Worm (Caenorhabditis elegans) whole organism, dauer: ENCODE results near the gene F46C5.7.

Experiments used
- unc-62 ChIP-seq: sonication (generic microtip); optimal IDR thresholded peaks from 2 replicates; lab custom pipeline; 2017; ENCODE audit warnings: missing biosample characterization, missing genetic modification reagents, missing genetic modification characterization

F46C5.7 gene

DNA sequence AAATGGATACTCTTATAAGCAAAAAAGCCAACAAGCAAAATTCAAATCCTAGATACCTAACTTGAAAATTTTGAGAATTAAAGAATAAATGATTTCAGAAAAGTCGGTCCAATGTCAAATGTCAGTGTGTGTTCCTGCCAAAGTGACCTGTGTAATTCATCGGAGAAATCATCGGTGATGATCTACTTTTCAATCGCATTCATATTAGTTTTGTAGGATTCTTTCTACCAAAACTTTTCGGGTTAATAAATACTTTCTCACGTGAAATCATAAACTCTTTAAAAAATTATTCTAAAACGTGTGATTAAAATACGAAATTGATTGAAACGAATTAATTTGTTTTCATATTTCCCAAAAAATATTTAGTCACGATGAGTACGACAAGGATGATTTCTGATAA lies at the start of gene F46C5.7:
Gene F46C5.7 (plus strand): TSS at position 301 of the 400 bp plus-strand sequence.
- no peak for TF ChIP-seq unc-62

DNA sequence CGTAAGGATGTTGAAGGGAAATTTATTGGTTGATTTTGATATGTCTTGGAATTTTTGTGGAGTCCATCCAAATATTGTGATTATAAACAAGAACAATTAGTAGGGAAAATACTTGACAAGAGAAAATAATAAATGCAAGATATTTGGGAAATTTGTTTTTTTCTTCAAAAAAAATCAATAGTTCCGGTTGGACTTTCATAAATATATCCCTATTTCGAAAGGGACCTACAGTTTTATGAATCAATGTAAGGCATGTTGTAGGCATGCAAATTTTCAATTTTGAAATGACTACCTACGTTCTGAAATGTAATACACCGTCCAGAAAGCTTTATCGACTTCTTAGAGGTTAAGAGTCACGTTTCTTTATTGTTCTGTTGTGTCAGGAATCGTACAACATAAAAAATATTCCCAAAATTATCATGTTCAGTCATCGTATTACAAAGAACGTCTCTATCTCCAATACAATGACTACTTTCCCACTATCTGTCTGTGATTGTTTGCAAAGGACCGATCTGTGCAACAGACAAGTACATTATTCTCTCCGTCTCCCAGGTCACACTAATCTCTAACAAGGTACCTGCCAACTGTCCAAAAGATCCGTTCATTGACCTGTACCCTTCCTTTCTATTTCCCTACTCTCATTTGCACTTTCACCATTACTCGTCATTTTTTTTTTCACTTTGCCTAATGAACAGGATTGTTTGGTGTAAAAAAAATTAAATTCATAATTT lies 49.1 kb upstream of the F46C5.7 start, which contains the start of gene F07H5.13:
Gene F07H5.13 (plus strand): TSS at position 730 of the 731 bp plus-strand sequence.
- TF ChIP-seq unc-62, result no peak

DNA sequence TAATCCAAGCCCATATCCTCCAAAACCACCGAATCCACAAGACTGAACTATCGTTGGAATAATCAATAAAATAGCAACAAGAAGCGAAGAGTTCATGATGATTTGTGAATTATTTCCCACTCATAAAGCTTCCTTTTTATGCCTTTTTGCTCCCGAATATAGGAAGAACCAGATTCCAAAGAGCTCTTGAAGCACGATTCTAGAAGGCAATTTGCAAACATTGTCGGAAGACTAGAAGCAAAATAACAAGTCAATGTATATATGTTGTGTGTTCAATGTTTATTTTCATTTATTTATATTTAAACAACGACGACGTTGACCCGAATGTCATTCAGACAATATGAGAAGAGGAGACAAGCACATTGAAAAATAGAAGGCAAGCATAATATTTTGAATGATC lies 46.5 kb upstream of the F46C5.7 start, which contains the start of gene idpa-2:
Gene idpa-2 (minus strand): TSS at position 101 of the 400 bp plus-strand sequence.
- TF ChIP-seq unc-62, result no peak

DNA sequence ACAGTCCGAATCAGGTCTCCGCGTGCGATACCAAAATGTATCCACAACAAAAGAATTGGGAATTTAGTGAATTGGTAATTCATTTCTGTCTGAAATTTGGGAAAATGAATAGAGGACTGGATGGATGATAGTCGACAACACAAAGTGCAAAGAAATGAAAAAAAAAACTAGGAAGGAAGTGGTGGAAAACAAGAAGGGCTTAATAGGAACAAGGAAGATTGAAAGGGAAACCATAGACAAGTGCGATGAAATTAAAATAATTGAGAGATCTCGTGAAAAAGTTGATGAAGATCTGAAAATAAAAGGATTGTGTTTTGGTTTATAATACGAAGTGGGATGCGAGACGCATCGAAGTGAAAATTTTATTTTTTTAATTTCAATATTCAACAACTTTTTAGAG lies 45.1 kb upstream of the F46C5.7 start, which contains the start of gene F07H5.7:
Gene F07H5.7 (minus strand): TSS at position 101 of the 400 bp plus-strand sequence.
- TF ChIP-seq unc-62, result no peak

ce11 chrII:8795227-8795626 lies 43.9 kb upstream of the F46C5.7 start:
- no peak for TF ChIP-seq unc-62

DNA sequence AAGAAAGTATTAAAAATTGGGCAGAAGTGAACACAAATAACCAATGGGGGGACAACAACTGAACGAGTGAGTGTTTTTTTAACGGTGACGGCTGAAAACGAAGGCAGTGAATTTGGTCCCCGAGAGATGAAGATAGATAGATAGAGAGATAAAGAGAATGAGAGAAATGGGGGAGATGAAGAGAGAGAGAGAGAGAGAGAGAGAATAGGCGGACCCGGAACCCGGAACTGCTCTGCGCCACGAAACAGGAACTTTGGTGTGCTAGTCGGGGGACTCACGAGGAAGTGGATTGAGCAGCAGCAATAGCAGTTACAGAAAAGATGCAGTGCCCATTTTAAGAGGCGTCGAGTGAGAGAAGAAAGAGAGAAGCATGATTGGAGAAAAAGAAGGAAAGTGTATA lies 42.7 kb upstream of the F46C5.7 start:
- TF ChIP-seq unc-62, result no peak

- no peak for TF ChIP-seq unc-62
These were observed 39.4 kb upstream of the F46C5.7 start for ce11 chrII:8799725-8800124.

- no peak for TF ChIP-seq unc-62
These were observed 38.3 kb upstream of the F46C5.7 start, which contains the start of gene appg-2 for ce11 chrII:8800830-8801229. Gene appg-2, plus strand, starts transcription at chrII:8801130.

ce11 chrII:8806921-8807320 lies 32.2 kb upstream of the F46C5.7 start, which contains the start of gene pho-13:
Gene pho-13, minus strand, starts transcription at chrII:8807021.
- no peak for TF ChIP-seq unc-62

DNA sequence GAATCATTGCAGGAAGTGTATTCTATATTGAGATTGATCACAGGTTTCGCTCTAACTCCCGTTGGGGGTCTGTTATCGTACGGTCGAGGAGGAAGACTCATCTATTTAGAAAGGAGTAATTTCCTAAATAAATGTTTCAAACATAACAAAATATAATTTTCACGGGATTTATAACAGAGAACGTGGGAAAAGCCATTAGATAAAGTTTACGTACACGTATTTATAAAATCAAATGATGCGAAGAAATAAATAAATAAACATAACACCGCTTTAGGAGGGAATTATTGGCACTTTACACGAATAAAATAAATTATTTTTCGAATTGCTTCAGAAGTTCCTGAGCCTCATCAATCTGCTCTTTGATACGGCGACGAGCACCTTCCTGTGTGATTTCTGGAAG lies 30.6 kb upstream of the F46C5.7 start, which contains the start of gene F07H5.10:
Gene F07H5.10 (minus strand): TSS at position 101 of the 400 bp plus-strand sequence.
- TF ChIP-seq unc-62, result no peak

DNA sequence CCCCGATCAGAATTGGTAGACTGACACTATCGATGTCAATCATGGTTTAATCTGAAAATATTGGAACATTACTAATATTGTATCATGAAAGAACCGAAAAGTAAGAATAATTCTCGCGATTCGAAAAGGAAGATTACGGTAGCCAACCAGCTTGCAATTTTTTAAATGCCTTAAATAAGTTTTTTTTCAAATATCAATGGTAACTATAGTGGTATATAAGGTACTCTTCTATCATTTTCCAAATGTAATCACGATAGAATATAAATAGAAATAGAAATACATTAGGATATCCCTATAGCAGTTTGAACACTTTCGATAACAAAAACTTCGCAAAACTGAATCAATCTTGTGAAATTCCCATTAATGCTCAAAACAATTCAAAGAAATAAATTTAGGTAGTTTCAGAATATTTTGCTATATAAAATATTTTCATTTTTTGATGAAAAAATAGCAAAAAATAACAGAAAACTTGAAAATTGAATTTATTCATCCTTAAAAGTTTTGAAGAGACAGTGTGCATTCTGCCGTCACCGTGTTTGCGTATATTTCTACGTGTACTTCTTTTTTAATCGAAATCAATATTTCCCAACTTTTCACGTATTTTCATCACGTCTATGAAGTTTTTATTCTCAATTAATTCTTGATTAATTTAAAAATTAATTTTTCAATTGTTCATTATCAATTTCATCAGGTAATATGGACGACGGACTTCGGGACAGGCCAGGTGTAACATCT lies 28.3 kb upstream of the F46C5.7 start, which contains the start of the genes F46C5.9 and rer-1:
Gene F46C5.9 (minus strand): TSS at position 51 of the 735 bp plus-strand sequence.
Gene rer-1 (plus strand): TSS at position 692 of the 735 bp plus-strand sequence.
- no peak for TF ChIP-seq unc-62

DNA sequence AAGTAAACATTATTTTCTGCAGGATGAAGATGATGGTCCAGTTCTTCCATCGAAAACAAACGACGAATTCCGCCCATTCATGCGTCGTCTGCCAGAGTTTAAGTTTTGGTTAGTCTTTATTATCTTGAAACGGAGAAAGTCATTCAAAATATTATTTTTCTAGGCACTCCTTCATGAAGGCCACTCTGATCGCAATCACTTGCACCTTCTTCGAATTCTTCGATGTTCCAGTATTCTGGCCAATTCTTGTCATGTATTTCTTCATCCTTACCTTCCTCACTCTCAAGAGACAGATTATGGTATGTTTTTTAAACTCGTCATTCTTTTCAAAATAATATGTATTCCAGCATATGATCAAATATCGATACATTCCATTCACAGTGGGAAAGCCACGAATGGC lies 27.3 kb upstream of the F46C5.7 start:
- TF ChIP-seq unc-62, result no peak

- TF ChIP-seq unc-62, result no peak
These were observed 26.8 kb upstream of the F46C5.7 start for ce11 chrII:8812346-8812745.

- TF ChIP-seq unc-62, result no peak
These were observed 25.5 kb upstream of the F46C5.7 start for ce11 chrII:8813659-8814058.

DNA sequence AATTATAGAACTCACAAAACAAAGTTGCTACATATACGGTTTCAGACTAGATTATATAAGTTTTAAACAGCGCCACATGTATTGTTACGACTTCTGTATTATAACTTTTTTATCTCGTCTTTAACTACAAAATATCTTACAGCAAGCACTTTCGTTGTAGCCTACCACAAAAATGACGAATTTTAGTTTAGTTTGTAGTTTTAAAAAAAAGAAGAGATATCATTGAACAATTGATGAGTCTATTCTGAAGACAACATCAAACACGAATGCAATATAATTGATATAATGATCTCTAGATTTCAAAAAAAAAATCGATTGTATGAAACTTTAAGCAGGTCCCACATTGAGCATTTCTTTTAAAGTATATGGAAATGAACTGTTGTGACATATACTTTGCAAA lies 24.9 kb upstream of the F46C5.7 start:
- TF ChIP-seq unc-62, result no peak

- no peak for TF ChIP-seq unc-62
These were observed 21.9 kb upstream of the F46C5.7 start for ce11 chrII:8817225-8817624.

ce11 chrII:8818257-8818656 lies 20.9 kb upstream of the F46C5.7 start:
- no peak for TF ChIP-seq unc-62
